Worm (Caenorhabditis elegans): Measurements from ENCODE around the gene C17C3.1.

DNA sequence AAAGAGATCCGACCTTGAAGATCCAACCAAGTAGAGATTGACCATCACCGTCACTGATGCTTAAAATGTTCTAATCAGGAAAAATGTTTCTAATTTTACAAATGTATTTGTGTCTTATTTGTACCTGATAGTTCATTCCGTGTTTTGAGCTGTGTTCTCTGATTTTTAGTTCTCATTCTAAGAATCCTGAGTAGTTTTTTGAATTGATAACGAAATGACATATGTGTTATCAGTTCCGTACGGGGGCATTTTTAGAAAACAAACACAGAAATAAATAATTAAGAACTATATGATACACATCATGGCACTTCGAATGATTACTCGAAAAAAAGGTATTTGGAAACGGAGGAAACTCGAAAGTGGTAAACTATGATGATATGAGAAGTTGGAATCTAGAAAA is 14.8 kb upstream of the C17C3.1 start:
- TF ChIP-seq nfya-1 (tag; optimal IDR thresholded peaks at IDR 0.05) (no peak), hlh-8 (tag; optimal IDR thresholded peaks at IDR 0.05) (no peak), dmd-4 (tag; optimal IDR thresholded peaks at IDR 0.05; ENCODE audit: borderline replicate concordance) (no peak), fkh-10 (GFP tag; optimal IDR thresholded peaks at IDR 0.05) (no peak)

Measured in whole organism, late embryonic.